Worm (Caenorhabditis elegans) whole organism, L3 larva: Measurements from ENCODE around the gene K09B11.5.

ENCODE experiments used
- R02D3.7 ChIP-seq: fragments of 150-350 bp; optimal IDR thresholded peaks from 2 replicates; lab custom pipeline; 2014; ENCODE audit warnings: missing biosample characterization, missing genetic modification characterization
- ZK546.5 ChIP-seq: sonication (generic microtip); optimal IDR thresholded peaks from 2 replicates; lab custom pipeline; 2017; ENCODE audit warnings: missing biosample characterization, missing genetic modification characterization
- aly-2 ChIP-seq: fragments of 150-350 bp; optimal IDR thresholded peaks from 2 replicates; lab custom pipeline; 2014; ENCODE audit warnings: missing biosample characterization, missing genetic modification characterization
- ama-1 ChIP-seq: fragments of 150-350 bp; optimal IDR thresholded peaks from 2 replicates; lab custom pipeline; 2018
- ceh-16 ChIP-seq: sonication (generic microtip); optimal IDR thresholded peaks from 2 replicates; lab custom pipeline; 2017; ENCODE audit warnings: missing biosample characterization, missing genetic modification characterization
- ceh-28 ChIP-seq: fragments of 150-350 bp; optimal IDR thresholded peaks from 2 replicates; lab custom pipeline; 2014; ENCODE audit warnings: missing biosample characterization, missing genetic modification reagents, missing genetic modification characterization
- ceh-82 ChIP-seq: fragments of 150-350 bp; optimal IDR thresholded peaks from 2 replicates; lab custom pipeline; 2014; ENCODE audit warnings: missing biosample characterization, missing genetic modification characterization
- ceh-9 ChIP-seq: sonication (generic microtip); optimal IDR thresholded peaks from 2 replicates; lab custom pipeline; 2018; ENCODE audit warnings: missing biosample characterization, missing genetic modification characterization
- daf-12 ChIP-seq: fragments of 150-350 bp; optimal IDR thresholded peaks from 2 replicates; lab custom pipeline; 2014; ENCODE audit warnings: missing biosample characterization, missing genetic modification reagents, missing genetic modification characterization
- egl-27 ChIP-seq: sonication (generic microtip); optimal IDR thresholded peaks from 4 replicates; lab custom pipeline; 2017; ENCODE audit warnings: missing biosample characterization, missing genetic modification reagents, missing genetic modification characterization
- egl-5 ChIP-seq: fragments of 150-350 bp; optimal IDR thresholded peaks from 2 replicates; lab custom pipeline; 2017; ENCODE audit warnings: missing biosample characterization, missing genetic modification reagents, missing genetic modification characterization, inconsistent platforms
- elt-1 ChIP-seq: fragments of 150-350 bp; optimal IDR thresholded peaks from 2 replicates; lab custom pipeline; 2014; ENCODE audit warnings: missing biosample characterization, missing genetic modification characterization
- elt-2 ChIP-seq: sonication (generic microtip); optimal IDR thresholded peaks from 2 replicates; lab custom pipeline; 2016; ENCODE audit warnings: missing genetic modification reagents, mild to moderate bottlenecking, missing genetic modification characterization, missing compliant biosample characterization
- elt-3 ChIP-seq, 3 experiments: fragments of 150-350 bp in 1 of 3; sonication (generic microtip) in 2 of 3; optimal IDR thresholded peaks; 2 replicates in 2 of 3; 4 replicates in 1 of 3; lab custom pipeline; 2014 to 2017; ENCODE audit warnings: missing biosample characterization in 3 of 3, missing genetic modification characterization in 3 of 3
- eor-1 ChIP-seq, 2 experiments: fragments of 150-350 bp; optimal IDR thresholded peaks; 2 replicates each; lab custom pipeline; 2014 to 2018; ENCODE audit warnings: missing biosample characterization in 2 of 2, missing genetic modification characterization in 2 of 2
- fkh-10 ChIP-seq: sonication (generic microtip); optimal IDR thresholded peaks from 2 replicates; lab custom pipeline; 2017; ENCODE audit warnings: missing biosample characterization, missing genetic modification reagents, missing genetic modification characterization
- fkh-2 ChIP-seq: fragments of 150-350 bp; optimal IDR thresholded peaks from 2 replicates; lab custom pipeline; 2014; ENCODE audit warnings: missing biosample characterization, missing genetic modification reagents, missing genetic modification characterization
- fos-1 ChIP-seq: fragments of 150-350 bp; optimal IDR thresholded peaks from 2 replicates; lab custom pipeline; 2014; ENCODE audit warnings: missing biosample characterization, missing genetic modification characterization
- hmg-11 ChIP-seq: sonication (generic microtip); optimal IDR thresholded peaks from 2 replicates; lab custom pipeline; 2016; ENCODE audit warnings: missing genetic modification characterization, missing compliant biosample characterization
- jun-1 ChIP-seq: fragments of 150-350 bp; optimal IDR thresholded peaks from 2 replicates; lab custom pipeline; 2014; ENCODE audit warnings: missing biosample characterization, missing genetic modification reagents, missing genetic modification characterization
- lin-15B ChIP-seq: fragments of 150-350 bp; optimal IDR thresholded peaks from 2 replicates; lab custom pipeline; 2014; ENCODE audit warnings: missing biosample characterization, missing genetic modification characterization
- lin-39 ChIP-seq: fragments of 150-350 bp; optimal IDR thresholded peaks from 2 replicates; lab custom pipeline; 2018; ENCODE audit warnings: missing biosample characterization, missing genetic modification reagents, missing genetic modification characterization
- lsy-12 ChIP-seq: sonication (generic microtip); optimal IDR thresholded peaks from 2 replicates; lab custom pipeline; 2016; ENCODE audit warnings: mild to moderate bottlenecking, missing genetic modification characterization, missing compliant biosample characterization
- mdl-1 ChIP-seq: fragments of 150-350 bp; optimal IDR thresholded peaks from 2 replicates; lab custom pipeline; 2014; ENCODE audit warnings: missing biosample characterization, missing genetic modification characterization
- mml-1 ChIP-seq: fragments of 150-350 bp; sonication (generic microtip); optimal IDR thresholded peaks from 3 replicates; lab custom pipeline; 2014; ENCODE audit warnings: missing biosample characterization, missing genetic modification characterization
- nfya-1 ChIP-seq: sonication (generic microtip); optimal IDR thresholded peaks from 2 replicates; lab custom pipeline; 2017; ENCODE audit warnings: missing genetic modification characterization, mild to moderate bottlenecking, missing compliant biosample characterization, antibody characterized with exemption, moderate library complexity; ENCODE audit not compliant: insufficient read depth
- nhr-11 ChIP-seq: fragments of 150-350 bp; optimal IDR thresholded peaks from 2 replicates; lab custom pipeline; 2014; ENCODE audit warnings: missing biosample characterization, missing genetic modification characterization
- nhr-12 ChIP-seq: fragments of 150-350 bp; optimal IDR thresholded peaks from 2 replicates; lab custom pipeline; 2014; ENCODE audit warnings: missing biosample characterization, missing genetic modification characterization
- nhr-23 ChIP-seq: fragments of 150-350 bp; optimal IDR thresholded peaks from 2 replicates; lab custom pipeline; 2014; ENCODE audit warnings: missing biosample characterization, missing genetic modification reagents, missing genetic modification characterization
- nhr-237 ChIP-seq: fragments of 150-350 bp; optimal IDR thresholded peaks from 2 replicates; lab custom pipeline; 2014; ENCODE audit warnings: missing biosample characterization, missing genetic modification characterization
- nhr-25 ChIP-seq: sonication (generic microtip); optimal IDR thresholded peaks from 2 replicates; lab custom pipeline; 2017; ENCODE audit warnings: missing biosample characterization, missing genetic modification characterization
- nhr-28 ChIP-seq: fragments of 150-350 bp; optimal IDR thresholded peaks from 2 replicates; lab custom pipeline; 2014; ENCODE audit warnings: missing biosample characterization, missing genetic modification characterization
- nhr-43 ChIP-seq: sonication (generic microtip); optimal IDR thresholded peaks from 2 replicates; lab custom pipeline; 2016; ENCODE audit warnings: mild to moderate bottlenecking, missing genetic modification characterization, missing compliant biosample characterization; ENCODE audit not compliant: poor library complexity, severe bottlenecking
- nhr-67 ChIP-seq: fragments of 150-350 bp; optimal IDR thresholded peaks from 2 replicates; lab custom pipeline; 2014; ENCODE audit warnings: missing biosample characterization, missing genetic modification characterization
- nhr-76 ChIP-seq: fragments of 150-350 bp; sonication (generic microtip); optimal IDR thresholded peaks from 5 replicates; lab custom pipeline; 2014; ENCODE audit warnings: missing biosample characterization, missing genetic modification characterization
- nhr-77 ChIP-seq: fragments of 150-350 bp; optimal IDR thresholded peaks from 2 replicates; lab custom pipeline; 2014; ENCODE audit warnings: missing biosample characterization, missing genetic modification characterization
- pha-4 ChIP-seq: fragments of 150-350 bp; optimal IDR thresholded peaks from 2 replicates; lab custom pipeline; 2014; ENCODE audit warnings: missing biosample characterization, missing genetic modification reagents, missing genetic modification characterization
- pqm-1 ChIP-seq: fragments of 150-350 bp; optimal IDR thresholded peaks from 2 replicates; lab custom pipeline; 2017; ENCODE audit warnings: missing biosample characterization, missing genetic modification characterization, inconsistent platforms
- sea-2 ChIP-seq: fragments of 150-350 bp; sonication (generic microtip); optimal IDR thresholded peaks from 4 replicates; lab custom pipeline; 2014; ENCODE audit warnings: missing biosample characterization, missing genetic modification reagents, missing genetic modification characterization
- skn-1 ChIP-seq: fragments of 150-350 bp; optimal IDR thresholded peaks from 2 replicates; lab custom pipeline; 2014; ENCODE audit warnings: missing biosample characterization, missing genetic modification characterization
- snpc-4 ChIP-seq: fragments of 150-350 bp; optimal IDR thresholded peaks from 2 replicates; lab custom pipeline; 2014; ENCODE audit warnings: missing biosample characterization, missing genetic modification characterization
- tbx-2 ChIP-seq: sonication (generic microtip); optimal IDR thresholded peaks from 2 replicates; lab custom pipeline; 2016; ENCODE audit warnings: mild to moderate bottlenecking, missing genetic modification characterization, missing compliant biosample characterization
- unc-39 ChIP-seq: sonication (generic microtip); optimal IDR thresholded peaks from 4 replicates; lab custom pipeline; 2017; ENCODE audit warnings: missing biosample characterization, missing genetic modification characterization
- unc-62 ChIP-seq: fragments of 150-350 bp; sonication (generic microtip); optimal IDR thresholded peaks from 4 replicates; lab custom pipeline; 2014; ENCODE audit warnings: missing biosample characterization, missing genetic modification reagents, missing genetic modification characterization
- zag-1 ChIP-seq: fragments of 150-350 bp; optimal IDR thresholded peaks from 2 replicates; lab custom pipeline; 2014; ENCODE audit warnings: missing biosample characterization, missing genetic modification characterization
- ztf-11 ChIP-seq: fragments of 150-350 bp; optimal IDR thresholded peaks from 2 replicates; lab custom pipeline; 2014; ENCODE audit warnings: missing biosample characterization, missing genetic modification characterization
- ztf-4 ChIP-seq: fragments of 150-350 bp; optimal IDR thresholded peaks from 2 replicates; lab custom pipeline; 2014; ENCODE audit warnings: missing biosample characterization, missing genetic modification characterization

K09B11.5 gene

DNA sequence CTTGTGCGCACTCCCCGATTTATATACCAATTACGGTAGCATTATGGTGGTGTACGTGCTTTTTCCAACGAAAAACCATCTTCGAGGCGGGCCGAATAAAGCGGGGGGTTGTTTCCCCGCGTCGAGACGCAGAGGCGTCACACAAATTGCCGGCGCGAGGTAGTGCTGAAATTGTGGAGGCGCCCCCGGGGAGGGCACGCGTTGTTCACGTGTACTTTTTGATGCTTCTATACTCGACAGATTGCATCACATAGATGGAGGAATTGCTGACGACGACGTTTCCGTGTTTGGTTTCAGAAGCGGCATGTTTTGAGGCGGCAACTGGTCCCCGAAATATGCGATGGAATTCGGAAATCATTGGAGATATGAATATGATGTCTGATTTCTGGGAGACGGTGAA, 38.5 kb downstream of the K09B11.5 start:
- TF ChIP-seq R02D3.7 (tag; lab: Kevin White, UChicago) (peak; percentile 66), ceh-9 (no peak), nhr-77 (tag; lab: Kevin White, UChicago) (no peak), unc-39 (peak; percentile 36), ztf-4 (peak; percentile 38), ama-1 (lab: Kevin White, UChicago) (no peak), ZK546.5 (tag; lab: Kevin White, UChicago) (no peak), ceh-28 (tag; lab: Kevin White, UChicago) (peak; percentile 65), fkh-2 (no peak), unc-62 (GFP tag; lab: Kevin White, UChicago) (peak; percentile 81), tbx-2 (tag; lab: Kevin White, UChicago) (peak; percentile 73), daf-12 (tag; lab: Kevin White, UChicago) (no peak), lin-39 (tag; lab: Kevin White, UChicago) (peak; percentile 95), zag-1 (tag; lab: Kevin White, UChicago) (no peak), eor-1 (tag; optimal IDR thresholded peaks at IDR 0.05; lab: Kevin White, UChicago) (no peak), ceh-82 (tag; lab: Kevin White, UChicago) (no peak), fkh-10 (GFP tag; lab: Kevin White, UChicago) (peak; percentile 70), nhr-237 (tag; lab: Kevin White, UChicago) (no peak), mml-1 (peak; percentile 100), elt-1 (tag; lab: Kevin White, UChicago) (peak; percentile 62), nhr-11 (tag; lab: Kevin White, UChicago) (peak; percentile 59), ztf-11 (no peak), snpc-4 (tag; lab: Kevin White, UChicago) (peak; percentile 5), elt-2 (tag; lab: Kevin White, UChicago) (peak; percentile 91), nfya-1 (tag; lab: Kevin White, UChicago) (peak; percentile 91), nhr-28 (no peak), lsy-12 (tag; lab: Kevin White, UChicago) (peak; percentile 59), sea-2 (GFP tag; lab: Kevin White, UChicago) (no peak), elt-3 (tag; optimal IDR thresholded peaks at IDR 0.05; lab: Kevin White, UChicago) (peak in 1 of 3 experiments; percentile 54), pqm-1 (tag; lab: Kevin White, UChicago) (peak; percentile 65), jun-1 (tag; lab: Kevin White, UChicago) (peak; percentile 87), nhr-43 (tag; lab: Kevin White, UChicago) (peak; percentile 93), ceh-16 (no peak), skn-1 (tag; lab: Kevin White, UChicago) (peak; percentile 6), egl-27 (tag; lab: Kevin White, UChicago) (peak; percentile 66), nhr-67 (tag; lab: Kevin White, UChicago) (no peak), hmg-11 (tag; lab: Kevin White, UChicago) (peak; percentile 95), nhr-25 (tag; lab: Kevin White, UChicago) (peak; percentile 90), nhr-23 (tag; lab: Kevin White, UChicago) (peak; percentile 82), aly-2 (tag; lab: Kevin White, UChicago) (no peak), mdl-1 (peak; percentile 63), egl-5 (tag; lab: Kevin White, UChicago) (peak; percentile 25), pha-4 (peak; percentile 81), nhr-76 (tag; lab: Kevin White, UChicago) (no peak), lin-15B (tag; lab: Kevin White, UChicago) (peak; percentile 45), nhr-12 (no peak), fos-1 (peak; percentile 18)
- TF ChIP-seq, all 47 proteins: peak for 29
